Fruit fly (Drosophila melanogaster) whole organism, embryonic: Measurements from ENCODE around the gene CG7806.

Source experiments
- Abd-B ChIP-seq: fragments of 200-800 bp; sonication (Bioruptor generic); optimal IDR thresholded peaks from 2 replicates; lab custom pipeline; 2018; ENCODE audit warnings: missing biosample characterization, mild to moderate bottlenecking, missing genetic modification characterization, moderate library complexity
- Antp ChIP-seq: fragments of 200-800 bp; sonication (Bioruptor generic); optimal IDR thresholded peaks from 3 replicates; lab custom pipeline; 2016; ENCODE audit warnings: missing biosample characterization, missing genetic modification characterization
- Atf-2 ChIP-seq: fragments of 200-800 bp; sonication (Bioruptor generic); optimal IDR thresholded peaks from 2 replicates; lab custom pipeline; 2016; ENCODE audit warnings: missing biosample characterization, missing genetic modification characterization
- Blimp-1 ChIP-seq: fragments of 200-800 bp; sonication (Bioruptor generic); optimal IDR thresholded peaks from 3 replicates; lab custom pipeline; 2018; ENCODE audit warnings: missing biosample characterization, missing genetic modification characterization, mild to moderate bottlenecking, moderate library complexity, missing genetic modification reagents
- Bteb2 ChIP-seq: fragments of 200-800 bp; sonication (Bioruptor generic); optimal IDR thresholded peaks from 2 replicates; lab custom pipeline; 2016; ENCODE audit warnings: missing biosample characterization, missing genetic modification characterization
- CG1024 ChIP-seq: fragments of 200-800 bp; sonication (Bioruptor generic); IDR thresholded peaks from 2 replicates; pipeline ENCODE4 v1.3.6; 2022; ENCODE audit warnings: missing biosample characterization, missing genetic modification characterization
- CG10274 ChIP-seq: fragments of 200-800 bp; sonication (Bioruptor generic); optimal IDR thresholded peaks from 3 replicates; lab custom pipeline; 2017; ENCODE audit warnings: missing biosample characterization, mild to moderate bottlenecking, missing genetic modification characterization
- CG10979 ChIP-seq: fragments of 200-800 bp; sonication (Bioruptor generic); optimal IDR thresholded peaks from 2 replicates; lab custom pipeline; 2018; ENCODE audit warnings: missing biosample characterization, mild to moderate bottlenecking, missing genetic modification characterization, moderate library complexity
- CG12104 ChIP-seq: fragments of 200-800 bp; sonication (Bioruptor generic); optimal IDR thresholded peaks from 3 replicates; lab custom pipeline; 2016; ENCODE audit warnings: missing biosample characterization, missing genetic modification characterization
- CG13424 ChIP-seq: fragments of 200-800 bp; sonication (Bioruptor generic); optimal IDR thresholded peaks from 2 replicates; lab custom pipeline; 2019; ENCODE audit warnings: missing biosample characterization, mild to moderate bottlenecking, missing genetic modification characterization, moderate library complexity
- CG15601 ChIP-seq: fragments of 200-800 bp; sonication (Bioruptor generic); optimal IDR thresholded peaks from 3 replicates; lab custom pipeline; 2019; ENCODE audit warnings: missing biosample characterization, mild to moderate bottlenecking, missing genetic modification characterization, moderate library complexity
- CG17385 ChIP-seq: fragments of 200-800 bp; sonication (Bioruptor generic); optimal IDR thresholded peaks from 3 replicates; lab custom pipeline; 2018; ENCODE audit warnings: missing biosample characterization, mild to moderate bottlenecking, missing genetic modification characterization
- CG17829 ChIP-seq: fragments of 200-800 bp; optimal IDR thresholded peaks from 2 replicates; lab custom pipeline; 2019; ENCODE audit warnings: missing biosample characterization, mild to moderate bottlenecking, missing genetic modification characterization, moderate library complexity
- CG18011 ChIP-seq: fragments of 200-800 bp; sonication (Bioruptor generic); optimal IDR thresholded peaks from 2 replicates; lab custom pipeline; 2017; ENCODE audit warnings: missing biosample characterization, missing genetic modification characterization, mild to moderate bottlenecking, moderate library complexity, missing genotype
- CG34422 ChIP-seq: fragments of 200-800 bp; sonication (Bioruptor generic); IDR thresholded peaks from 3 replicates; pipeline ENCODE4 v1.3.6; 2022; ENCODE audit warnings: missing biosample characterization, missing genetic modification characterization
- CG3726 ChIP-seq: fragments of 200-800 bp; sonication (Bioruptor generic); IDR thresholded peaks from 3 replicates; pipeline ENCODE4, ENCODE4 v1.3.6; 2022; ENCODE audit warnings: missing biosample characterization, missing genetic modification characterization
- CG3838 ChIP-seq: fragments of 200-800 bp; sonication (Bioruptor generic); optimal IDR thresholded peaks from 3 replicates; lab custom pipeline; 2016; ENCODE audit warnings: missing biosample characterization, missing genetic modification characterization
- CG4424 ChIP-seq: fragments of 200-800 bp; sonication (Bioruptor generic); optimal IDR thresholded peaks from 3 replicates; lab custom pipeline; 2016; ENCODE audit warnings: missing biosample characterization, missing genetic modification characterization
- CG6683 ChIP-seq: fragments of 200-800 bp; sonication (Bioruptor generic); optimal IDR thresholded peaks from 2 replicates; lab custom pipeline; 2017; ENCODE audit warnings: missing biosample characterization, mild to moderate bottlenecking, missing genetic modification characterization, missing genetic modification reagents
- CG7372 ChIP-seq: fragments of 200-800 bp; sonication (Bioruptor generic); IDR thresholded peaks from 2 replicates; pipeline ENCODE4 v1.3.6; 2022; ENCODE audit warnings: missing biosample characterization, missing genetic modification characterization
- CG9609 ChIP-seq: fragments of 200-800 bp; sonication (Bioruptor generic); optimal IDR thresholded peaks from 3 replicates; lab custom pipeline; 2016; ENCODE audit warnings: missing biosample characterization, missing genetic modification characterization
- Camta ChIP-seq: fragments of 200-800 bp; sonication (Bioruptor generic); optimal IDR thresholded peaks from 2 replicates; lab custom pipeline; 2016; ENCODE audit warnings: missing biosample characterization, missing genetic modification characterization
- Dbx ChIP-seq: fragments of 200-800 bp; sonication (Bioruptor generic); IDR thresholded peaks from 3 replicates; pipeline ENCODE4 v1.3.6; 2022; ENCODE audit warnings: missing biosample characterization, missing genetic modification characterization
- Hr78 ChIP-seq, 2 experiments: fragments of 200-800 bp in 1 of 2; fragments of >200 bp in 1 of 2; sonication (Bioruptor generic) in 1 of 2; optimal IDR thresholded peaks; 2 replicates each; lab custom pipeline; 2017 to 2019; ENCODE audit warnings: missing biosample characterization in 2 of 2, missing genetic modification characterization in 2 of 2, mild to moderate bottlenecking in 1 of 2, moderate library complexity in 1 of 2
- Mes4 ChIP-seq: fragments of 200-800 bp; sonication (Bioruptor generic); optimal IDR thresholded peaks from 2 replicates; lab custom pipeline; 2016; ENCODE audit warnings: missing biosample characterization, missing genetic modification characterization
- NfI ChIP-seq: fragments of 200-800 bp; sonication (Bioruptor generic); optimal IDR thresholded peaks from 3 replicates; lab custom pipeline; 2018; ENCODE audit warnings: missing biosample characterization, mild to moderate bottlenecking, missing genetic modification characterization, moderate library complexity
- Oaz ChIP-seq: fragments of 200-800 bp; sonication (Bioruptor generic); IDR thresholded peaks from 2 replicates; pipeline ENCODE4 v1.3.6; 2022; ENCODE audit warnings: missing biosample characterization, missing genetic modification characterization
- Opbp ChIP-seq: fragments of 200-800 bp; sonication (Bioruptor generic); IDR thresholded peaks from 3 replicates; pipeline ENCODE4 v1.3.6; 2022; ENCODE audit warnings: missing biosample characterization, missing genetic modification characterization; ENCODE audit not compliant: partially characterized antibody
- Optix ChIP-seq: fragments of 200-800 bp; sonication (Bioruptor generic); IDR thresholded peaks from 3 replicates; pipeline ENCODE4 v1.3.6; 2022; ENCODE audit warnings: missing biosample characterization, missing genetic modification characterization
- YL-1 ChIP-seq: fragments of 200-800 bp; sonication (Bioruptor generic); optimal IDR thresholded peaks from 3 replicates; lab custom pipeline; 2017; ENCODE audit warnings: missing biosample characterization, mild to moderate bottlenecking, missing genetic modification characterization
- chm ChIP-seq: fragments of 200-800 bp; sonication (Bioruptor generic); IDR thresholded peaks from 2 replicates; pipeline ENCODE4 v1.3.6; 2022; ENCODE audit warnings: missing biosample characterization, missing genetic modification characterization
- chn ChIP-seq: fragments of 200-800 bp; sonication (Bioruptor generic); optimal IDR thresholded peaks from 2 replicates; lab custom pipeline; 2016; ENCODE audit warnings: missing biosample characterization, missing genetic modification characterization
- croc ChIP-seq: fragments of 200-800 bp; sonication (Bioruptor generic); conservative IDR thresholded peaks from 3 replicates; pipeline ENCODE4 v1.3.6; 2022; ENCODE audit warnings: missing biosample characterization, missing genetic modification characterization
- ewg ChIP-seq: fragments of 200-800 bp; sonication (Bioruptor generic); optimal IDR thresholded peaks from 3 replicates; lab custom pipeline; 2017; ENCODE audit warnings: mild to moderate bottlenecking, missing biosample characterization, missing genetic modification reagents, missing genetic modification characterization
- eyg ChIP-seq: fragments of 200-800 bp; sonication (Bioruptor generic); optimal IDR thresholded peaks from 3 replicates; lab custom pipeline; 2016; ENCODE audit warnings: missing biosample characterization, missing genetic modification characterization
- gcm ChIP-seq: fragments of 200-800 bp; sonication (Bioruptor generic); optimal IDR thresholded peaks from 2 replicates; lab custom pipeline; 2019; ENCODE audit warnings: missing biosample characterization, mild to moderate bottlenecking, missing genetic modification characterization, moderate library complexity
- grau ChIP-seq: fragments of 200-800 bp; optimal IDR thresholded peaks from 3 replicates; lab custom pipeline; 2019; ENCODE audit warnings: missing biosample characterization, mild to moderate bottlenecking, missing genetic modification characterization, moderate library complexity
- gro ChIP-seq: fragments of 200-800 bp; sonication (Bioruptor generic); optimal IDR thresholded peaks from 2 replicates; lab custom pipeline; 2016; ENCODE audit warnings: missing biosample characterization, missing genetic modification characterization
- gt ChIP-seq: fragments of 200-800 bp; sonication (Bioruptor generic); IDR thresholded peaks from 2 replicates; pipeline ENCODE4 v1.3.6; 2022; ENCODE audit warnings: missing biosample characterization, missing genetic modification characterization
- her ChIP-seq: fragments of 200-800 bp; sonication (Bioruptor generic); optimal IDR thresholded peaks from 2 replicates; lab custom pipeline; 2016; ENCODE audit warnings: missing biosample characterization, missing genetic modification characterization
- hkb ChIP-seq, 2 experiments: fragments of 200-800 bp in 1 of 2; fragments of >200 bp in 1 of 2; sonication (Bioruptor generic) in 1 of 2; IDR thresholded peaks in 1 of 2; optimal IDR thresholded peaks in 1 of 2; 2 replicates each; pipeline versions ENCODE4 v1.3.6 to Lab custom; 2017 to 2022; ENCODE audit warnings: missing biosample characterization in 1 of 2, missing genetic modification characterization in 1 of 2
- kay ChIP-seq: fragments of 200-800 bp; sonication (Bioruptor generic); optimal IDR thresholded peaks from 2 replicates; lab custom pipeline; 2016; ENCODE audit warnings: missing biosample characterization, missing genetic modification characterization
- lmd ChIP-seq: fragments of 200-800 bp; sonication (Bioruptor generic); IDR thresholded peaks from 2 replicates; pipeline ENCODE4 v1.3.6; 2022; ENCODE audit warnings: missing biosample characterization, missing genetic modification characterization
- nom ChIP-seq: fragments of 200-800 bp; sonication (Bioruptor generic); optimal IDR thresholded peaks from 2 replicates; lab custom pipeline; 2017; ENCODE audit warnings: missing biosample characterization, missing genetic modification characterization, mild to moderate bottlenecking, moderate library complexity, missing genetic modification reagents
- oc ChIP-seq: fragments of 200-800 bp; sonication (Bioruptor generic); optimal IDR thresholded peaks from 2 replicates; lab custom pipeline; 2018; ENCODE audit warnings: missing biosample characterization, mild to moderate bottlenecking, missing genetic modification characterization, moderate library complexity
- salm ChIP-seq: fragments of 200-800 bp; sonication (Bioruptor generic); optimal IDR thresholded peaks from 2 replicates; lab custom pipeline; 2018; ENCODE audit warnings: missing biosample characterization, mild to moderate bottlenecking, missing genetic modification characterization
- sens-2 ChIP-seq: fragments of 200-800 bp; sonication (Bioruptor generic); IDR thresholded peaks from 2 replicates; pipeline ENCODE4 v1.3.6; 2022; ENCODE audit warnings: missing biosample characterization, missing genetic modification characterization
- trem ChIP-seq: fragments of 200-800 bp; optimal IDR thresholded peaks from 3 replicates; lab custom pipeline; 2019; ENCODE audit warnings: missing biosample characterization, mild to moderate bottlenecking, missing genetic modification characterization, moderate library complexity
- ttk ChIP-seq: fragments of 200-800 bp; sonication (Bioruptor generic); IDR thresholded peaks from 2 replicates; pipeline ENCODE4 v2.1.2; 2022; ENCODE audit warnings: missing biosample characterization, missing genetic modification characterization

The CG7806 gene

dm6 chr2L:8279400-8280065 lies 31.7 kb upstream of the CG7806 start (continued):
- TF ChIP-seq CG10979 (tag; lab: Kevin White, UChicago) = peak; percentile 90
- no peak for TF ChIP-seq Dbx (GFP tag; lab: Robert Waterston, UW)
- 0 out of 2 replicates have a peak, but pooled peaks have one; percentile 15 for TF ChIP-seq ttk
- TF ChIP-seq Bteb2 (GFP tag; lab: Kevin White, UChicago) = no peak
- no peak for TF ChIP-seq YL-1
- TF ChIP-seq Opbp (GFP tag; lab: Robert Waterston, UW) = no peak
- no peak for TF ChIP-seq CG10274 (GFP tag; lab: Kevin White, UChicago)
- peak; percentile 38 for TF ChIP-seq CG12104 (GFP tag; lab: Kevin White, UChicago)
- TF ChIP-seq lmd (GFP tag; lab: Robert Waterston, UW) = peak; percentile 63
- TF ChIP-seq CG34422 (GFP tag; lab: Robert Waterston, UW) = no peak
- TF ChIP-seq CG3838 (GFP tag; lab: Kevin White, UChicago) = peak; percentile 21
- peak in 1 of 2 experiments; percentile 0 for TF ChIP-seq Hr78 (GFP tag; optimal IDR thresholded peaks at IDR 0.05; lab: Kevin White, UChicago)
- TF ChIP-seq CG1024 = peak; percentile 56
- TF ChIP-seq Atf-2 = peak; percentile 37
- TF ChIP-seq CG7372 (GFP tag; lab: Robert Waterston, UW) = 0 out of 2 replicates have a peak, but pooled peaks have one; percentile 6
- TF ChIP-seq Camta (GFP tag; lab: Kevin White, UChicago) = peak; percentile 60
- TF ChIP-seq CG15601 = peak; percentile 84
- TF ChIP-seq oc (tag; lab: Kevin White, UChicago) = peak; percentile 28
- TF ChIP-seq grau (tag; lab: Kevin White, UChicago) = peak; percentile 71
- TF ChIP-seq kay (GFP tag; lab: Kevin White, UChicago) = no peak
- peak; percentile 44 for TF ChIP-seq CG17385 (GFP tag; lab: Kevin White, UChicago)
- no peak for TF ChIP-seq CG6683 (GFP tag; lab: Kevin White, UChicago)
- TF ChIP-seq gcm (GFP tag; lab: Kevin White, UChicago) = peak; percentile 52
- TF ChIP-seq Abd-B (GFP tag; lab: Kevin White, UChicago) = peak; percentile 36
- peak; percentile 63 for TF ChIP-seq nom (GFP tag; lab: Kevin White, UChicago)
- peak; percentile 89 for TF ChIP-seq CG17829
- peak; percentile 56 for TF ChIP-seq CG13424
- TF ChIP-seq Antp (GFP tag; lab: Kevin White, UChicago) = no peak
- TF ChIP-seq gt = no peak
- no peak for TF ChIP-seq Oaz (GFP tag; lab: Robert Waterston, UW)
- TF ChIP-seq her (GFP tag; lab: Kevin White, UChicago) = no peak
- TF ChIP-seq Optix (GFP tag; lab: Robert Waterston, UW) = no peak
- no peak for TF ChIP-seq sens-2 (GFP tag; lab: Robert Waterston, UW)
- no peak for TF ChIP-seq CG3726 (GFP tag; lab: Robert Waterston, UW)
- TF ChIP-seq chn (GFP tag; lab: Kevin White, UChicago) = peak; percentile 70
- TF ChIP-seq ewg (GFP tag; lab: Kevin White, UChicago) = peak; percentile 44
- TF ChIP-seq Mes4 (GFP tag; lab: Kevin White, UChicago) = peak; percentile 69
- no peak for TF ChIP-seq eyg
- TF ChIP-seq CG9609 (GFP tag; lab: Kevin White, UChicago) = peak; percentile 49
- TF ChIP-seq hkb (optimal IDR thresholded peaks at IDR 0.05; lab: Kevin White, UChicago) = no peak
- peak; percentile 59; the same call in 1 of the 2 replicates for TF ChIP-seq hkb (GFP tag; IDR thresholded peaks at IDR 0.05; lab: Robert Waterston, UW)
- no peak for TF ChIP-seq salm (tag; lab: Kevin White, UChicago)
- TF ChIP-seq trem = peak; percentile 82
- peak; percentile 2 for TF ChIP-seq NfI (GFP tag; lab: Kevin White, UChicago)
- peak; percentile 13 for TF ChIP-seq gro (GFP tag; lab: Kevin White, UChicago)
- peak; percentile 78 for TF ChIP-seq Blimp-1 (GFP tag; lab: Kevin White, UChicago)
- TF ChIP-seq CG18011 = no peak
- peak; percentile 76 for TF ChIP-seq CG4424 (GFP tag; lab: Kevin White, UChicago)
- TF ChIP-seq chm (GFP tag; lab: Robert Waterston, UW) = peak; percentile 71; the same call in 1 of the 2 replicates
- peak; percentile 76 for TF ChIP-seq croc (GFP tag; lab: Robert Waterston, UW)
